Worm (Caenorhabditis elegans) whole organism, early embryonic: ENCODE measurements around the gene C49F5.3.

Source experiments
- B0310.2 ChIP-seq: sonication (generic microtip); optimal IDR thresholded peaks from 2 replicates; lab custom pipeline; 2016; ENCODE audit warnings: mild to moderate bottlenecking, missing genetic modification characterization, missing compliant biosample characterization
- aly-1 ChIP-seq: sonication (generic microtip); optimal IDR thresholded peaks from 2 replicates; lab custom pipeline; 2016; ENCODE audit warnings: missing genetic modification characterization, missing compliant biosample characterization
- ama-1 ChIP-seq: fragments of 150-350 bp; optimal IDR thresholded peaks from 2 replicates; lab custom pipeline; 2014
- ceh-36 ChIP-seq: sonication (generic microtip); optimal IDR thresholded peaks from 2 replicates; lab custom pipeline; 2016; ENCODE audit warnings: missing genetic modification characterization, inconsistent platforms, missing compliant biosample characterization
- ets-7 ChIP-seq: sonication (generic microtip); optimal IDR thresholded peaks from 2 replicates; lab custom pipeline; 2016; ENCODE audit warnings: missing genotype, missing genetic modification characterization, missing compliant biosample characterization
- flt-1 ChIP-seq: fragments of 200-800 bp; sonication (Bioruptor generic); IDR thresholded peaks from 2 replicates; pipeline ENCODE4 v1.3.6; 2022; ENCODE audit warnings: missing genetic modification characterization, missing compliant biosample characterization
- hmbx-1 ChIP-seq: sonication (generic microtip); optimal IDR thresholded peaks from 2 replicates; lab custom pipeline; 2016; ENCODE audit warnings: mild to moderate bottlenecking, missing genetic modification characterization, missing compliant biosample characterization
- hmg-4 ChIP-seq: fragments of 200-800 bp; sonication (Bioruptor generic); optimal IDR thresholded peaks from 2 replicates; lab custom pipeline; 2018; ENCODE audit warnings: mild to moderate bottlenecking, missing genetic modification characterization, missing compliant biosample characterization
- hnd-1 ChIP-seq: sonication (generic microtip); optimal IDR thresholded peaks from 2 replicates; lab custom pipeline; 2016; ENCODE audit warnings: missing genetic modification characterization, missing compliant biosample characterization
- pes-1 ChIP-seq: fragments of 200-800 bp; sonication (Bioruptor generic); IDR thresholded peaks from 2 replicates; pipeline ENCODE4 v1.3.6; 2022; ENCODE audit warnings: missing genetic modification reagents, missing genetic modification characterization, missing compliant biosample characterization
- sea-1 ChIP-seq: fragments of 200-800 bp; sonication (Bioruptor generic); conservative IDR thresholded peaks from 2 replicates; pipeline ENCODE4 v1.3.6; 2022; ENCODE audit warnings: missing genetic modification characterization, missing compliant biosample characterization
- tbx-11 ChIP-seq: fragments of 200-800 bp; sonication (Bioruptor generic); IDR thresholded peaks from 2 replicates; pipeline ENCODE4 v1.3.6; 2022; ENCODE audit warnings: missing genetic modification characterization, missing compliant biosample characterization
- tbx-37 ChIP-seq: fragments of 200-800 bp; sonication (Bioruptor generic); conservative IDR thresholded peaks from 2 replicates; pipeline ENCODE4 v1.3.6; 2022; ENCODE audit warnings: missing genetic modification reagents, missing genetic modification characterization, missing compliant biosample characterization
- tra-4 ChIP-seq: sonication (generic microtip); optimal IDR thresholded peaks from 2 replicates; lab custom pipeline; 2017; ENCODE audit warnings: missing genetic modification characterization, missing compliant biosample characterization

- TF ChIP-seq ceh-36 (no peak), flt-1 (no peak), tbx-37 (GFP tag; lab: Robert Waterston, UW) (no peak), aly-1 (no peak), hmg-4 (GFP tag; lab: Kevin White, UChicago) (no peak), tbx-11 (no peak), sea-1 (GFP tag; lab: Robert Waterston, UW) (no peak), ets-7 (tag; lab: Kevin White, UChicago) (no peak), ama-1 (lab: Kevin White, UChicago) (no peak), hmbx-1 (no peak), B0310.2 (tag; lab: Kevin White, UChicago) (no peak), hnd-1 (tag; lab: Kevin White, UChicago) (no peak), pes-1 (GFP tag; lab: Robert Waterston, UW) (no peak), tra-4 (tag; lab: Kevin White, UChicago) (no peak)
Measured at ce11 chrX:11983576-11984061, at the start of gene C49F5.3.
